Worm (Caenorhabditis elegans): ENCODE results near the gene tomm-7.

DNA sequence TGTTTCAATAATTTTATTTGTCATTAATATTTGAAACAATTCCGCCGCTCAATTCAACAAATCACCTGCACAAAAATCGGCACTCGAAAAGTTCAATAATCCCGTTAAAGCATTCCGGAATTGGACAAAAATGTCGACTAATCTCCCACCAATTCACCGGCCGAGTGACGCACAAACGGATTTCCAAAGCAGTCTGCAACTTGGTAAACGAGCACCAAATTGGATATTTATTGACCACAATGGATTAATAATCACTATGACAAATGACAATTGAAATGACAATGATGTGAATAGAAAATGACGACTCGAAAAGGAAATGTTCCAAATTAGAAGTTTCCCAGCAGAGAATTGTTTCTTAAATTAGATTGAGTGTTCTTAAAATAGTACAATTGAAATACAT lies 23.7 kb upstream of the tomm-7 start:
- TF ChIP-seq unc-62 (GFP tag; optimal IDR thresholded peaks at IDR 0.05) (no peak), nhr-11 (tag; optimal IDR thresholded peaks at IDR 0.05) (no peak), C16A3.4 (tag; optimal IDR thresholded peaks at IDR 0.05) (no peak), hlh-17 (GFP tag; optimal IDR thresholded peaks at IDR 0.05; ENCODE audit: borderline replicate concordance) (no peak), nhr-76 (tag; optimal IDR thresholded peaks at IDR 0.05) (no peak), egl-27 (tag; optimal IDR thresholded peaks at IDR 0.05) (no peak), blmp-1 (tag; optimal IDR thresholded peaks at IDR 0.05) (no peak), ztf-11 (tag; optimal IDR thresholded peaks at IDR 0.05) (no peak)
